Worm (Caenorhabditis elegans): ENCODE data around the gene Y71H2AM.11.

ce11 chrIII:2760726-2761125, 35.8 kb upstream of the Y71H2AM.11 start, which contains the start of gene pho-9:
- TF ChIP-seq hsf-1 (GFP tag; IDR thresholded peaks at IDR 0.05) (no peak), snpc-4 (GFP tag; optimal IDR thresholded peaks at IDR 0.05) (no peak), snpc-4 (tag; optimal IDR thresholded peaks at IDR 0.05) (no peak), madf-3 (GFP tag; IDR thresholded peaks at IDR 0.05) (no peak), F57A8.1 (GFP tag; optimal IDR thresholded peaks at IDR 0.05) (no peak), dpl-1 (GFP tag; optimal IDR thresholded peaks at IDR 0.05) (no peak), sptf-2 (GFP tag; optimal IDR thresholded peaks at IDR 0.05) (no peak), pha-4 (tag; optimal IDR thresholded peaks at IDR 0.05) (no peak), zim-3 (tag; optimal IDR thresholded peaks at IDR 0.05) (no peak)

All from whole organism, young adult.